Worm (Caenorhabditis elegans) whole organism, L1 larva: Measurements from ENCODE around the gene rfc-1.

ENCODE experiments used
- F16B12.6 ChIP-seq: fragments of 150-350 bp; optimal IDR thresholded peaks from 2 replicates; lab custom pipeline; 2014; ENCODE audit warnings: missing biosample characterization, missing genetic modification characterization
- Y116A8C.19 ChIP-seq: sonication (generic microtip); optimal IDR thresholded peaks from 2 replicates; lab custom pipeline; 2016; ENCODE audit warnings: missing compliant biosample characterization, missing genetic modification characterization, borderline replicate concordance
- elt-2 ChIP-seq: sonication (generic microtip); optimal IDR thresholded peaks from 2 replicates; lab custom pipeline; 2016; ENCODE audit warnings: missing genetic modification characterization, mild to moderate bottlenecking, inconsistent platforms, missing compliant biosample characterization, missing genetic modification reagents
- hlh-17 ChIP-seq: fragments of 200-800 bp; sonication (Bioruptor generic); optimal IDR thresholded peaks from 2 replicates; lab custom pipeline; 2018; ENCODE audit warnings: missing genetic modification characterization, mild to moderate bottlenecking, missing compliant biosample characterization, moderate library complexity, borderline replicate concordance
- hlh-4 ChIP-seq: sonication (generic microtip); optimal IDR thresholded peaks from 2 replicates; lab custom pipeline; 2016; ENCODE audit warnings: mild to moderate bottlenecking, missing genetic modification characterization, missing compliant biosample characterization
- irx-1 ChIP-seq: sonication (generic microtip); optimal IDR thresholded peaks from 2 replicates; lab custom pipeline; 2016; ENCODE audit warnings: missing genetic modification characterization, missing compliant biosample characterization
- jun-1 ChIP-seq: fragments of 150-350 bp; optimal IDR thresholded peaks from 2 replicates; lab custom pipeline; 2014; ENCODE audit warnings: missing biosample characterization, missing genetic modification reagents, missing genetic modification characterization
- lin-15B ChIP-seq: fragments of 150-350 bp; sonication (generic microtip); optimal IDR thresholded peaks from 3 replicates; lab custom pipeline; 2014; ENCODE audit warnings: missing biosample characterization, missing genetic modification characterization
- mab-9 ChIP-seq: fragments of 200-800 bp; sonication (Bioruptor generic); IDR thresholded peaks from 2 replicates; pipeline ENCODE4 v1.3.6; 2022; ENCODE audit warnings: missing genetic modification reagents, missing genetic modification characterization, missing compliant biosample characterization
- nhr-77 ChIP-seq: fragments of 150-350 bp; optimal IDR thresholded peaks from 2 replicates; lab custom pipeline; 2014; ENCODE audit warnings: missing biosample characterization, missing genetic modification characterization
- nhr-85 ChIP-seq: sonication (generic microtip); peaks from one replicate; lab custom pipeline; 2016; ENCODE audit warnings: missing genetic modification characterization, inconsistent platforms, missing compliant biosample characterization
- unc-98 ChIP-seq: fragments of 200-800 bp; sonication (Bioruptor generic); IDR thresholded peaks from 2 replicates; pipeline ENCODE4 v1.3.6; 2022; ENCODE audit warnings: missing genetic modification characterization, missing compliant biosample characterization

- TF ChIP-seq jun-1 (no peak), nhr-85 (tag; lab: Kevin White, UChicago) (no peak), elt-2 (tag; lab: Kevin White, UChicago) (peak; percentile 44), hlh-17 (GFP tag; lab: Kevin White, UChicago) (no peak), mab-9 (GFP tag; lab: Robert Waterston, UW) (no peak), nhr-77 (tag; lab: Kevin White, UChicago) (no peak), irx-1 (tag; lab: Kevin White, UChicago) (no peak), hlh-4 (tag; lab: Kevin White, UChicago) (no peak), Y116A8C.19 (no peak), F16B12.6 (tag; lab: Kevin White, UChicago) (no peak), lin-15B (no peak), unc-98 (GFP tag; lab: Robert Waterston, UW) (no peak)
Observed at ce11 chrV:14595984-14596383, 49.8 kb downstream of the rfc-1 start.
